Fruit fly (Drosophila melanogaster) whole organism, embryonic: ENCODE data around the gene Ppt1.

Experiments used
- Abd-B ChIP-seq: fragments of 200-800 bp; sonication (Bioruptor generic); optimal IDR thresholded peaks from 2 replicates; lab custom pipeline; 2018; ENCODE audit warnings: missing biosample characterization, mild to moderate bottlenecking, missing genetic modification characterization, moderate library complexity
- Aef1 ChIP-seq: fragments of 200-800 bp; sonication (Bioruptor generic); IDR thresholded peaks from 3 replicates; pipeline ENCODE4 v1.3.6; 2022; ENCODE audit warnings: missing biosample characterization, missing genetic modification characterization
- Awh ChIP-seq: fragments of 200-800 bp; sonication (Bioruptor generic); IDR thresholded peaks from 2 replicates; pipeline ENCODE4, ENCODE4 v1.3.6; 2022; ENCODE audit warnings: missing biosample characterization, missing genetic modification characterization
- CG10979 ChIP-seq: fragments of 200-800 bp; sonication (Bioruptor generic); optimal IDR thresholded peaks from 2 replicates; lab custom pipeline; 2018; ENCODE audit warnings: missing biosample characterization, mild to moderate bottlenecking, missing genetic modification characterization, moderate library complexity
- CG11695 ChIP-seq: fragments of 200-800 bp; sonication (Bioruptor generic); IDR thresholded peaks from 3 replicates; pipeline ENCODE4 v1.3.6; 2022; ENCODE audit warnings: missing biosample characterization, missing genetic modification characterization
- CG13287 ChIP-seq: fragments of 200-800 bp; sonication (Bioruptor generic); IDR thresholded peaks from 2 replicates; pipeline ENCODE4 v1.3.6; 2022; ENCODE audit warnings: missing biosample characterization, missing genetic modification characterization; ENCODE audit not compliant: partially characterized antibody
- CG13424 ChIP-seq: fragments of 200-800 bp; sonication (Bioruptor generic); optimal IDR thresholded peaks from 2 replicates; lab custom pipeline; 2019; ENCODE audit warnings: missing biosample characterization, mild to moderate bottlenecking, missing genetic modification characterization, moderate library complexity
- CG13775 ChIP-seq: fragments of 200-800 bp; sonication (Bioruptor generic); optimal IDR thresholded peaks from 3 replicates; lab custom pipeline; 2017; ENCODE audit warnings: missing biosample characterization, mild to moderate bottlenecking, missing genetic modification characterization
- CG15696 ChIP-seq: fragments of 200-800 bp; sonication (Bioruptor generic); optimal IDR thresholded peaks from 2 replicates; lab custom pipeline; 2019; ENCODE audit warnings: missing biosample characterization, mild to moderate bottlenecking, missing genetic modification characterization, moderate library complexity
- CG1603 ChIP-seq: fragments of 200-800 bp; sonication (Bioruptor generic); optimal IDR thresholded peaks from 2 replicates; lab custom pipeline; 2019; ENCODE audit warnings: missing biosample characterization, mild to moderate bottlenecking, missing genetic modification characterization, moderate library complexity
- CG17359 ChIP-seq: fragments of 200-800 bp; sonication (Bioruptor generic); optimal IDR thresholded peaks from 3 replicates; lab custom pipeline; 2018; ENCODE audit warnings: missing biosample characterization, mild to moderate bottlenecking, missing genetic modification characterization, moderate library complexity
- CG31388 ChIP-seq: fragments of 200-800 bp; sonication (Bioruptor generic); optimal IDR thresholded peaks from 2 replicates; lab custom pipeline; 2016; ENCODE audit warnings: missing biosample characterization, missing genetic modification characterization
- CG32772 ChIP-seq: fragments of 200-800 bp; sonication (Bioruptor generic); IDR thresholded peaks from 2 replicates; pipeline ENCODE4 v1.3.6; 2022; ENCODE audit warnings: missing biosample characterization, missing genetic modification characterization
- CG33557 ChIP-seq: fragments of 200-800 bp; sonication (Bioruptor generic); optimal IDR thresholded peaks from 2 replicates; lab custom pipeline; 2019; ENCODE audit warnings: missing biosample characterization, mild to moderate bottlenecking, missing genetic modification characterization, moderate library complexity
- CG3847 ChIP-seq: fragments of 200-800 bp; sonication (Bioruptor generic); IDR thresholded peaks from 2 replicates; pipeline ENCODE4 v1.3.6; 2022; ENCODE audit warnings: missing biosample characterization, missing genetic modification characterization
- CG42726 ChIP-seq: fragments of 200-800 bp; sonication (Bioruptor generic); IDR thresholded peaks from 2 replicates; pipeline ENCODE4 v1.3.6; 2022; ENCODE audit warnings: missing biosample characterization, missing genetic modification characterization; ENCODE audit not compliant: partially characterized antibody
- CG4360 ChIP-seq: fragments of 200-800 bp; sonication (Bioruptor generic); IDR thresholded peaks from 2 replicates; pipeline ENCODE4 v1.3.6; 2022; ENCODE audit warnings: missing biosample characterization, missing genetic modification characterization
- CG6272 ChIP-seq: fragments of 200-800 bp; sonication (Bioruptor generic); IDR thresholded peaks from 2 replicates; pipeline ENCODE4 v1.3.6; 2022; ENCODE audit warnings: missing biosample characterization, missing genetic modification characterization
- CG8281 ChIP-seq: fragments of 200-800 bp; sonication (Bioruptor generic); optimal IDR thresholded peaks from 2 replicates; lab custom pipeline; 2018; ENCODE audit warnings: missing biosample characterization, mild to moderate bottlenecking, missing genetic modification characterization, moderate library complexity
- CG8290 ChIP-seq, 3 experiments: fragments of 200-800 bp; sonication (Bioruptor generic); optimal IDR thresholded peaks; 2 replicates each; lab custom pipeline; 2016 to 2019; ENCODE audit warnings: missing biosample characterization in 3 of 3, missing genetic modification characterization in 3 of 3, mild to moderate bottlenecking in 2 of 3, moderate library complexity in 1 of 3
- CG9437 ChIP-seq: fragments of 200-800 bp; sonication (Bioruptor generic); optimal IDR thresholded peaks from 2 replicates; lab custom pipeline; 2018; ENCODE audit warnings: missing biosample characterization, mild to moderate bottlenecking, missing genetic modification characterization
- CG9727 ChIP-seq: fragments of 200-800 bp; sonication (Bioruptor generic); optimal IDR thresholded peaks from 3 replicates; lab custom pipeline; 2017; ENCODE audit warnings: missing biosample characterization, mild to moderate bottlenecking, missing genetic modification characterization
- CTCF ChIP-seq: fragments of 200-800 bp; sonication (Bioruptor generic); optimal IDR thresholded peaks from 2 replicates; lab custom pipeline; 2017; ENCODE audit warnings: missing biosample characterization, mild to moderate bottlenecking, missing genetic modification characterization, moderate library complexity
- Doc3 ChIP-seq: fragments of 200-800 bp; sonication (Bioruptor generic); IDR thresholded peaks from 3 replicates; pipeline ENCODE4 v1.3.6; 2022; ENCODE audit warnings: missing biosample characterization, missing genetic modification characterization; ENCODE audit not compliant: partially characterized antibody
- HLHmδ ChIP-seq: fragments of 200-800 bp; sonication (Bioruptor generic); optimal IDR thresholded peaks from 2 replicates; lab custom pipeline; 2018; ENCODE audit warnings: missing biosample characterization, mild to moderate bottlenecking, missing genetic modification characterization, moderate library complexity
- Hr39 ChIP-seq: fragments of >200 bp; optimal IDR thresholded peaks from 2 replicates; lab custom pipeline; 2017
- Nf-YB ChIP-seq: fragments of 200-800 bp; sonication (Bioruptor generic); optimal IDR thresholded peaks from 3 replicates; lab custom pipeline; 2019; ENCODE audit warnings: missing biosample characterization, mild to moderate bottlenecking, missing genetic modification characterization, moderate library complexity
- Oaz ChIP-seq: fragments of 200-800 bp; sonication (Bioruptor generic); IDR thresholded peaks from 2 replicates; pipeline ENCODE4 v1.3.6; 2022; ENCODE audit warnings: missing biosample characterization, missing genetic modification characterization
- Xbp1 ChIP-seq: fragments of 200-800 bp; sonication (Bioruptor generic); optimal IDR thresholded peaks from 3 replicates; lab custom pipeline; 2016; ENCODE audit warnings: missing biosample characterization, mild to moderate bottlenecking, missing genetic modification characterization
- bcd ChIP-seq: fragments of 200-800 bp; sonication (Bioruptor generic); optimal IDR thresholded peaks from 2 replicates; lab custom pipeline; 2017; ENCODE audit warnings: missing biosample characterization, mild to moderate bottlenecking, missing genetic modification characterization
- bigmax ChIP-seq: fragments of 200-800 bp; sonication (Bioruptor generic); optimal IDR thresholded peaks from 2 replicates; lab custom pipeline; 2018; ENCODE audit warnings: missing biosample characterization, mild to moderate bottlenecking, missing genetic modification characterization
- br ChIP-seq: fragments of >200 bp; optimal IDR thresholded peaks from 2 replicates; lab custom pipeline; 2017
- da ChIP-seq: fragments of 200-800 bp; sonication (Bioruptor generic); optimal IDR thresholded peaks from 2 replicates; lab custom pipeline; 2016; ENCODE audit warnings: missing biosample characterization, missing genetic modification characterization
- esg ChIP-seq: fragments of 200-800 bp; sonication (Bioruptor generic); conservative IDR thresholded peaks from 2 replicates; pipeline ENCODE4 v1.3.6; 2022; ENCODE audit warnings: missing biosample characterization, missing genetic modification characterization
- fd102C ChIP-seq: fragments of 200-800 bp; sonication (Bioruptor generic); optimal IDR thresholded peaks from 2 replicates; lab custom pipeline; 2018; ENCODE audit warnings: missing biosample characterization, mild to moderate bottlenecking, missing genetic modification characterization, moderate library complexity
- h ChIP-seq: fragments of >200 bp; optimal IDR thresholded peaks from 2 replicates; lab custom pipeline; 2017
- lola ChIP-seq, 3 experiments: fragments of >200 bp in 2 of 3; fragments of 200-800 bp in 1 of 3; sonication (Bioruptor generic) in 1 of 3; optimal IDR thresholded peaks; 2 replicates each; lab custom pipeline; 2017 to 2019; ENCODE audit warnings: missing biosample characterization in 3 of 3, missing genetic modification characterization in 3 of 3, mild to moderate bottlenecking in 1 of 3, moderate library complexity in 1 of 3
- lov ChIP-seq, 2 experiments: fragments of 200-800 bp in 1 of 2; fragments of >200 bp in 1 of 2; sonication (Bioruptor generic) in 1 of 2; IDR thresholded peaks in 1 of 2; optimal IDR thresholded peaks in 1 of 2; 2 replicates in 1 of 2; 3 replicates in 1 of 2; pipeline versions ENCODE4 v1.3.6 to Lab custom; 2017 to 2022; ENCODE audit warnings: missing biosample characterization in 1 of 2, missing genetic modification characterization in 1 of 2
- mam ChIP-seq: fragments of 200-800 bp; sonication (Bioruptor generic); optimal IDR thresholded peaks from 3 replicates; lab custom pipeline; 2016; ENCODE audit warnings: missing biosample characterization, missing genetic modification characterization
- nom ChIP-seq: fragments of 200-800 bp; sonication (Bioruptor generic); optimal IDR thresholded peaks from 2 replicates; lab custom pipeline; 2017; ENCODE audit warnings: missing biosample characterization, missing genetic modification characterization, mild to moderate bottlenecking, moderate library complexity, missing genetic modification reagents
- oc ChIP-seq: fragments of 200-800 bp; sonication (Bioruptor generic); optimal IDR thresholded peaks from 2 replicates; lab custom pipeline; 2018; ENCODE audit warnings: missing biosample characterization, mild to moderate bottlenecking, missing genetic modification characterization, moderate library complexity
- otp ChIP-seq: fragments of 200-800 bp; sonication (Bioruptor generic); IDR thresholded peaks from 3 replicates; pipeline ENCODE4, ENCODE4 v1.3.6; 2022; ENCODE audit warnings: missing biosample characterization, missing genetic modification characterization
- pnt ChIP-seq: fragments of 200-800 bp; sonication (Bioruptor generic); optimal IDR thresholded peaks from 3 replicates; lab custom pipeline; 2016; ENCODE audit warnings: missing biosample characterization, missing genetic modification characterization
- scrt ChIP-seq: fragments of 200-800 bp; sonication (Bioruptor generic); optimal IDR thresholded peaks from 2 replicates; lab custom pipeline; 2018; ENCODE audit warnings: missing biosample characterization, mild to moderate bottlenecking, missing genetic modification characterization, moderate library complexity
- sim ChIP-seq: fragments of 200-800 bp; sonication (Bioruptor generic); IDR thresholded peaks from 2 replicates; pipeline ENCODE4 v1.3.6; 2022; ENCODE audit warnings: missing biosample characterization, missing genetic modification characterization
- sqz ChIP-seq: fragments of 200-800 bp; sonication (Bioruptor generic); optimal IDR thresholded peaks from 3 replicates; lab custom pipeline; 2018; ENCODE audit warnings: missing biosample characterization, mild to moderate bottlenecking, missing genetic modification characterization
- sug ChIP-seq: fragments of 200-800 bp; optimal IDR thresholded peaks from 2 replicates; lab custom pipeline; 2019; ENCODE audit warnings: missing biosample characterization, mild to moderate bottlenecking, missing genetic modification characterization, moderate library complexity
- tio ChIP-seq: fragments of 200-800 bp; sonication (Bioruptor generic); optimal IDR thresholded peaks from 2 replicates; lab custom pipeline; 2017; ENCODE audit warnings: missing biosample characterization, missing genetic modification characterization, inconsistent platforms
- trem ChIP-seq: fragments of 200-800 bp; optimal IDR thresholded peaks from 3 replicates; lab custom pipeline; 2019; ENCODE audit warnings: missing biosample characterization, mild to moderate bottlenecking, missing genetic modification characterization, moderate library complexity
- zfh2 ChIP-seq: fragments of 200-800 bp; sonication (Bioruptor generic); optimal IDR thresholded peaks from 2 replicates; lab custom pipeline; 2016; ENCODE audit warnings: missing biosample characterization, missing genetic modification characterization

The Ppt1 gene

dm6 chrX:8650631-8651133 is 39.3 kb downstream of the Ppt1 start, which contains the start of gene oc:
TSS of gene oc (minus strand) at chrX:8650681.
- TF ChIP-seq zfh2 (GFP tag; lab: Kevin White, UChicago) (no peak), CG1603 (tag; lab: Kevin White, UChicago) (peak; percentile 26), sqz (GFP tag; lab: Kevin White, UChicago) (peak; percentile 91), Hr39 (lab: Kevin White, UChicago) (peak; percentile 94), CG32772 (GFP tag; lab: Robert Waterston, UW) (peak; percentile 60; the same call in 1 of the 2 replicates), esg (no peak), br (lab: Kevin White, UChicago) (no peak), bcd (GFP tag; lab: Kevin White, UChicago) (peak; percentile 29), CG31388 (GFP tag; lab: Kevin White, UChicago) (no peak), CG17359 (no peak), CG10979 (peak; percentile 2), CG6272 (GFP tag; lab: Robert Waterston, UW) (no peak), Nf-YB (GFP tag; lab: Kevin White, UChicago) (peak; percentile 96), Oaz (GFP tag; lab: Robert Waterston, UW) (peak; percentile 18; the same call in 1 of the 2 replicates), CG15696 (peak; percentile 48), sim (GFP tag; lab: Robert Waterston, UW) (0 out of 2 replicates have a peak, but pooled peaks have one; percentile 14), lola (GFP tag; optimal IDR thresholded peaks at IDR 0.05; lab: Kevin White, UChicago) (peak in 1 of 3 experiments; percentile 7), trem (tag; lab: Kevin White, UChicago) (peak; percentile 5), da (peak; percentile 95), sug (peak; percentile 12), Doc3 (GFP tag; lab: Robert Waterston, UW) (no peak), CG11695 (GFP tag; lab: Robert Waterston, UW) (0 out of 3 replicates have a peak, but pooled peaks have one; percentile 27), pnt (GFP tag; lab: Kevin White, UChicago) (no peak), fd102C (GFP tag; lab: Kevin White, UChicago) (no peak), scrt (GFP tag; lab: Kevin White, UChicago) (peak; percentile 4), CG42726 (GFP tag; lab: Robert Waterston, UW) (peak; percentile 66), HLHmδ (GFP tag; lab: Kevin White, UChicago) (no peak), CG9437 (GFP tag; lab: Kevin White, UChicago) (no peak), bigmax (GFP tag; lab: Kevin White, UChicago) (no peak), oc (tag; lab: Kevin White, UChicago) (peak; percentile 88), CG13775 (GFP tag; lab: Kevin White, UChicago) (peak; percentile 17), Xbp1 (no peak), CG13424 (tag; lab: Kevin White, UChicago) (no peak), Awh (GFP tag; lab: Robert Waterston, UW) (no peak), CG9727 (GFP tag; lab: Kevin White, UChicago) (peak; percentile 50), otp (GFP tag; lab: Robert Waterston, UW) (no peak), Abd-B (GFP tag; lab: Kevin White, UChicago) (peak; percentile 60), lov (optimal IDR thresholded peaks at IDR 0.05; lab: Kevin White, UChicago) (no peak), lov (GFP tag; IDR thresholded peaks at IDR 0.05; lab: Robert Waterston, UW) (0 out of 3 replicates have a peak, but pooled peaks have one; percentile 64), CTCF (GFP tag; lab: Kevin White, UChicago) (no peak), CG8281 (tag; lab: Kevin White, UChicago) (no peak), Aef1 (peak; percentile 93), CG8290 (GFP tag; optimal IDR thresholded peaks at IDR 0.05; lab: Kevin White, UChicago) (peak; percentile 52), CG8290 (tag; optimal IDR thresholded peaks at IDR 0.05; lab: Kevin White, UChicago) (peak in 1 of 2 experiments; percentile 39), CG3847 (GFP tag; lab: Robert Waterston, UW) (0 out of 2 replicates have a peak, but pooled peaks have one; percentile 25), CG4360 (GFP tag; lab: Robert Waterston, UW) (peak; percentile 98), CG33557 (GFP tag; lab: Kevin White, UChicago) (peak; percentile 7), tio (GFP tag; lab: Kevin White, UChicago) (no peak), nom (GFP tag; lab: Kevin White, UChicago) (peak; percentile 72), CG13287 (GFP tag; lab: Robert Waterston, UW) (peak; percentile 42; the same call in 1 of the 2 replicates), mam (GFP tag; lab: Kevin White, UChicago) (peak; percentile 1), h (lab: Kevin White, UChicago) (no peak)
